Fruit fly (Drosophila melanogaster) S2 (cell line): ENCODE measurements around the gene OtopLa.

Experiments used
- CG8478 ChIP-seq: fragments of >200 bp; optimal IDR thresholded peaks from 2 replicates; lab custom pipeline; 2018
- CTCF ChIP-seq, 2 experiments: fragments of >200 bp; optimal IDR thresholded peaks; 2 replicates each; lab custom pipeline; 2018

The OtopLa gene

dm6 chrX:5621893-5622803 is 26.1 kb downstream of the OtopLa start, which contains the start of the genes Mlc-c and Pop1:
TSS of gene Mlc-c (minus strand) at chrX:5622539.
TSS of gene Pop1 (plus strand) at chrX:5622648.
- TF ChIP-seq CTCF (optimal IDR thresholded peaks at IDR 0.05; lab: Kevin White, UChicago): peak; percentile 44 to 62
- no peak for TF ChIP-seq CG8478 (lab: Kevin White, UChicago)

dm6 chrX:5618562-5618961 is 29.7 kb downstream of the OtopLa start, which contains the start of gene RhoGAP5A:
TSS of gene RhoGAP5A (minus strand) at chrX:5618806.
- TF ChIP-seq CTCF (optimal IDR thresholded peaks at IDR 0.05; lab: Kevin White, UChicago) (no peak), CG8478 (lab: Kevin White, UChicago) (no peak)

dm6 chrX:5616270-5616669 is 32.0 kb downstream of the OtopLa start, which contains the start of gene CG34434:
TSS of gene CG34434 (minus strand) at chrX:5616370.
- TF ChIP-seq CTCF (optimal IDR thresholded peaks at IDR 0.05; lab: Kevin White, UChicago) (no peak), CG8478 (lab: Kevin White, UChicago) (no peak)

dm6 chrX:5614367-5614766 is 33.9 kb downstream of the OtopLa start, which contains the start of gene CG34435:
TSS of gene CG34435 (minus strand) at chrX:5614467.
- TF ChIP-seq CTCF (optimal IDR thresholded peaks at IDR 0.05; lab: Kevin White, UChicago) (no peak), CG8478 (lab: Kevin White, UChicago) (no peak)

- TF ChIP-seq CG8478 (lab: Kevin White, UChicago): no peak
- peak; percentile 90 to 95 for TF ChIP-seq CTCF (optimal IDR thresholded peaks at IDR 0.05; lab: Kevin White, UChicago)
Observed at dm6 chrX:5612977-5613376, 35.3 kb downstream of the OtopLa start.

dm6 chrX:5608472-5608871 is 39.8 kb downstream of the OtopLa start:
- no peak for TF ChIP-seq CG8478 (lab: Kevin White, UChicago)
- TF ChIP-seq CTCF (optimal IDR thresholded peaks at IDR 0.05; lab: Kevin White, UChicago): no peak

dm6 chrX:5607647-5608046 is 40.6 kb downstream of the OtopLa start:
- no peak for TF ChIP-seq CG8478 (lab: Kevin White, UChicago)
- TF ChIP-seq CTCF (optimal IDR thresholded peaks at IDR 0.05; lab: Kevin White, UChicago): peak; percentile 71 to 77

dm6 chrX:5606324-5606723 is 42.0 kb downstream of the OtopLa start:
- TF ChIP-seq CG8478 (lab: Kevin White, UChicago) (no peak), CTCF (optimal IDR thresholded peaks at IDR 0.05; lab: Kevin White, UChicago) (no peak)

dm6 chrX:5604181-5604580 is 44.1 kb downstream of the OtopLa start:
- TF ChIP-seq CTCF (optimal IDR thresholded peaks at IDR 0.05; lab: Kevin White, UChicago) (no peak), CG8478 (lab: Kevin White, UChicago) (no peak)

dm6 chrX:5603009-5603408 is 45.3 kb downstream of the OtopLa start:
- TF ChIP-seq CTCF (optimal IDR thresholded peaks at IDR 0.05; lab: Kevin White, UChicago) (no peak), CG8478 (lab: Kevin White, UChicago) (no peak)

dm6 chrX:5602308-5602707 is 46.0 kb downstream of the OtopLa start:
- TF ChIP-seq CTCF (optimal IDR thresholded peaks at IDR 0.05; lab: Kevin White, UChicago) (no peak), CG8478 (lab: Kevin White, UChicago) (no peak)

dm6 chrX:5596554-5596953 is 51.7 kb downstream of the OtopLa start:
- TF ChIP-seq CG8478 (lab: Kevin White, UChicago) (no peak), CTCF (optimal IDR thresholded peaks at IDR 0.05; lab: Kevin White, UChicago) (no peak)

dm6 chrX:5593868-5594267 is 54.4 kb downstream of the OtopLa start, which contains the start of gene Vsx1:
TSS of gene Vsx1 (plus strand) at chrX:5594255.
- TF ChIP-seq CG8478 (lab: Kevin White, UChicago) (no peak), CTCF (optimal IDR thresholded peaks at IDR 0.05; lab: Kevin White, UChicago) (peak; percentile 53 to 77)

dm6 chrX:5589990-5590389 is 58.3 kb downstream of the OtopLa start:
- no peak for TF ChIP-seq CG8478 (lab: Kevin White, UChicago)
- TF ChIP-seq CTCF (optimal IDR thresholded peaks at IDR 0.05; lab: Kevin White, UChicago): no peak

dm6 chrX:5588454-5588853 is 59.8 kb downstream of the OtopLa start:
- peak; percentile 54 to 74 for TF ChIP-seq CTCF (optimal IDR thresholded peaks at IDR 0.05; lab: Kevin White, UChicago)
- TF ChIP-seq CG8478 (lab: Kevin White, UChicago): no peak
